Worm (Caenorhabditis elegans): ENCODE measurements around the gene hsb-1.

hsb-1 gene

DNA sequence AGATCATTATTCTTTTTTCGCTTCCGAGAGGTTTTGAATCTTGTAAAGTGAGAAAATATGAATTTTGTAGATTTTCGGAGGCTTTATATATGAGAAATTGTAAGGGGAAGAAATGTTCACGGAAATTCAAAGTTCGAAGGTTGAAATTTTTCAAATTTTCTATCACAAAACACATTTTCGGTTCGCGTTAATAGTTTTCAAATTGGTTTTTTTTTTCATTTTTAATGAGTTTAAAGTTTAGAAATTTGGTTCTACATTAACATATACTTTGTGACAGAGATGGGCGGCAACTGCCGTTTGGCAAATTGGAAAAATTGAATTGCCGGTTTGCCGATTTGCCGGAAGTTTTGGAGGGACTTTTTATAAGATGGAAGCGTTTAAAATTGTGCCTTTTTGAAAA lies 4.0 kb upstream of the hsb-1 start, which contains the start of gene K08E7.4:
Gene K08E7.4 (minus strand): TSS at position 101 of the 400 bp plus-strand sequence.
- TF ChIP-seq aly-2 (tag; optimal IDR thresholded peaks at IDR 0.05) (no peak), nhr-12 (tag; optimal IDR thresholded peaks at IDR 0.05) (no peak), egl-27 (tag; optimal IDR thresholded peaks at IDR 0.05) (no peak), nhr-25 (tag; optimal IDR thresholded peaks at IDR 0.05) (no peak), skn-1 (tag; optimal IDR thresholded peaks at IDR 0.05) (no peak), nhr-21 (tag; optimal IDR thresholded peaks at IDR 0.05) (no peak), fos-1 (tag; optimal IDR thresholded peaks at IDR 0.05) (no peak), unc-62 (GFP tag; optimal IDR thresholded peaks at IDR 0.05) (no peak), nhr-237 (tag; optimal IDR thresholded peaks at IDR 0.05) (no peak), zag-1 (tag; optimal IDR thresholded peaks at IDR 0.05) (no peak), unc-55 (GFP tag; optimal IDR thresholded peaks at IDR 0.05) (no peak), sem-4 (tag; optimal IDR thresholded peaks at IDR 0.05) (no peak), nhr-129 (tag; optimal IDR thresholded peaks at IDR 0.05) (no peak), lin-39 (tag; optimal IDR thresholded peaks at IDR 0.05) (no peak), alr-1 (tag; optimal IDR thresholded peaks at IDR 0.05) (no peak)

DNA sequence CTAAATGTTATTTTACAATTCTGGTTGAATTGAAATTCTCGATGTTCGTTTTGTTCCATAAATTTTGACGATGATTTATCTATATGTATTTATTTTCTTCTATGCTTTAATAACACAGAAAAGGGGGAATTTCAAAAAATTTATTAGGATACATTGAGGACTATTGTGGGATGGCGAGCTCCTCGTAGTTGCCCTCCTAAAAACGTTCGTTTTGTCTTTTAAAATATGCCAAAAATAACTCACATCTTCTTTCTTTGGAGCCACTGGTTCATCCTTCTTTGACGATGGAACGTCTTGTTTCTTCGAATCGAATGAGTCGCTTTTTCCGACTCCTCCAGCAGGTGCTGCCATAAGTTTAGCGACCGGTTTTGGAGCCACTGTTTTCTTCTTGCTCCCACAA lies 3.5 kb upstream of the hsb-1 start:
- no peak for TF ChIP-seq sma-3 (GFP tag; optimal IDR thresholded peaks at IDR 0.05)
- no peak for TF ChIP-seq blmp-1 (tag; optimal IDR thresholded peaks at IDR 0.05; ENCODE audit: insufficient read depth)
- no peak for TF ChIP-seq elt-1 (tag; optimal IDR thresholded peaks at IDR 0.05)
- TF ChIP-seq gmeb-1 (tag; optimal IDR thresholded peaks at IDR 0.05) = no peak

ce11 chrIV:12565933-12566540 lies 989 bp downstream of the hsb-1 start, which contains the start of gene eak-7:
eak-7 (minus strand) TSS chrIV:12565983.
- TF ChIP-seq sma-3 (GFP tag; optimal IDR thresholded peaks at IDR 0.05) (no peak), nhr-25 (tag; optimal IDR thresholded peaks at IDR 0.05) (no peak), fos-1 (tag; optimal IDR thresholded peaks at IDR 0.05) (peak; percentile 15), C34F6.9 (tag; optimal IDR thresholded peaks at IDR 0.05) (peak; percentile 55), unc-55 (GFP tag; optimal IDR thresholded peaks at IDR 0.05) (peak; percentile 50), peb-1 (tag; optimal IDR thresholded peaks at IDR 0.05) (no peak), crh-2 (tag; optimal IDR thresholded peaks at IDR 0.05) (peak; percentile 4), mbf-1 (tag; optimal IDR thresholded peaks at IDR 0.05) (no peak)

DNA sequence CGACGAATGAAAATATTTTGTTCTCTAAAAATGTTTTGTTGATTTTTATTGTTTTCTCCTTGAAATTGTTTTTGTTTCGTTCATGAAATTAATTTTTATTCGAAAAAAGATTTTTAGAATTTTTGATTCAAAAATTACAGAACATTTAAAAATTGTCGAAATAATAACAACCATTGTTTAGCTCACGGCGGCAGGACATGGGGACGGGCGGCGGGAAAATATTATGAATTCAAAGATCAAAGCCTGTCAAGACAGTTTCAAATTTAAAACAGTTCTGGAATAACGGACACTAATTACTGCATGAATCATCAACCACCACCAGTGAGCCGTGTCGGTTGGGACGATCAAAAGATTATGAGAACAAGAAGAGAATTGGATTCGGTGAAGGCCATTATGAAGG lies 6.5 kb downstream of the hsb-1 start, which contains the start of gene snb-7:
Gene snb-7 (plus strand): TSS at position 301 of the 400 bp plus-strand sequence.
- no peak for TF ChIP-seq mdl-1 (tag; optimal IDR thresholded peaks at IDR 0.05)
- TF ChIP-seq aly-2 (tag; optimal IDR thresholded peaks at IDR 0.05) = no peak
- TF ChIP-seq ceh-82 (tag; optimal IDR thresholded peaks at IDR 0.05) = no peak
- no peak for TF ChIP-seq nhr-77 (tag; optimal IDR thresholded peaks at IDR 0.05)
- no peak for TF ChIP-seq sma-3 (GFP tag; optimal IDR thresholded peaks at IDR 0.05)
- TF ChIP-seq nhr-6 (tag; optimal IDR thresholded peaks at IDR 0.05) = no peak
- no peak for TF ChIP-seq zag-1 (tag; optimal IDR thresholded peaks at IDR 0.05)
- no peak for TF ChIP-seq ztf-11 (tag; optimal IDR thresholded peaks at IDR 0.05)
- TF ChIP-seq snpc-4 (tag; optimal IDR thresholded peaks at IDR 0.05) = no peak
- TF ChIP-seq mab-5 (tag; optimal IDR thresholded peaks at IDR 0.05) = no peak
- TF ChIP-seq elt-1 (tag; optimal IDR thresholded peaks at IDR 0.05) = no peak
- no peak for TF ChIP-seq C34F6.9 (tag; optimal IDR thresholded peaks at IDR 0.05)
- TF ChIP-seq ceh-16 (tag; optimal IDR thresholded peaks at IDR 0.05) = no peak
- no peak for TF ChIP-seq egl-27 (tag; optimal IDR thresholded peaks at IDR 0.05)
- TF ChIP-seq peb-1 (tag; optimal IDR thresholded peaks at IDR 0.05) = no peak
- TF ChIP-seq ZK546.5 (tag; optimal IDR thresholded peaks at IDR 0.05) = no peak
- TF ChIP-seq nhr-21 (tag; optimal IDR thresholded peaks at IDR 0.05) = no peak

ce11 chrIV:12558925-12559450 lies 8.0 kb downstream of the hsb-1 start, which contains the start of the genes ZK795.2 and ZK795.3:
ZK795.2 (minus strand) TSS chrIV:12558975.
ZK795.3 (plus strand) TSS chrIV:12559365.
- TF ChIP-seq lsy-2 (tag; optimal IDR thresholded peaks at IDR 0.05) = peak; percentile 73 to 85
- TF ChIP-seq elt-1 (tag; optimal IDR thresholded peaks at IDR 0.05) = no peak
- TF ChIP-seq mab-5 (tag; optimal IDR thresholded peaks at IDR 0.05) = peak; percentile 11
- no peak for TF ChIP-seq alr-1 (tag; optimal IDR thresholded peaks at IDR 0.05)
- TF ChIP-seq unc-39 (tag; optimal IDR thresholded peaks at IDR 0.05) = no peak
- TF ChIP-seq nhr-21 (tag; optimal IDR thresholded peaks at IDR 0.05) = peak; percentile 32
- TF ChIP-seq nhr-25 (tag; optimal IDR thresholded peaks at IDR 0.05) = peak; percentile 74
- TF ChIP-seq snpc-4 (tag; optimal IDR thresholded peaks at IDR 0.05) = peak; percentile 39
- peak; percentile 42 for TF ChIP-seq sma-3 (GFP tag; optimal IDR thresholded peaks at IDR 0.05)
- TF ChIP-seq nhr-23 (tag; optimal IDR thresholded peaks at IDR 0.05) = no peak
- TF ChIP-seq nhr-10 (tag; optimal IDR thresholded peaks at IDR 0.05) = no peak
- TF ChIP-seq C34F6.9 (tag; optimal IDR thresholded peaks at IDR 0.05) = peak; percentile 84
- no peak for TF ChIP-seq mbf-1 (tag; optimal IDR thresholded peaks at IDR 0.05)
- peak; percentile 22 for TF ChIP-seq nhr-6 (tag; optimal IDR thresholded peaks at IDR 0.05)
- peak; percentile 11 for TF ChIP-seq fos-1 (tag; optimal IDR thresholded peaks at IDR 0.05)
- peak; percentile 88 for TF ChIP-seq unc-55 (GFP tag; optimal IDR thresholded peaks at IDR 0.05)
- no peak for TF ChIP-seq dmd-4 (tag; optimal IDR thresholded peaks at IDR 0.05)
- TF ChIP-seq gmeb-1 (tag; optimal IDR thresholded peaks at IDR 0.05) = peak; percentile 99
- TF ChIP-seq lin-13 (GFP tag; optimal IDR thresholded peaks at IDR 0.05) = peak; percentile 67
- TF ChIP-seq nhr-129 (tag; optimal IDR thresholded peaks at IDR 0.05) = peak; percentile 19
- peak; percentile 56 for TF ChIP-seq sma-9 (GFP tag; optimal IDR thresholded peaks at IDR 0.05)
- TF ChIP-seq sma-9 (tag; optimal IDR thresholded peaks at IDR 0.05) = no peak
- peak; percentile 56 for TF ChIP-seq crh-2 (tag; optimal IDR thresholded peaks at IDR 0.05)
- peak; percentile 1 for TF ChIP-seq F13H6.1 (tag; optimal IDR thresholded peaks at IDR 0.05)
- TF ChIP-seq sem-4 (tag; optimal IDR thresholded peaks at IDR 0.05) = no peak
